Worm (Caenorhabditis elegans): ENCODE data around the gene smap-1.

smap-1 gene

ce11 chrIII:10711192-10711673, 28.4 kb downstream of the smap-1 start, which contains the start of gene W09D10.5:
TSS of gene W09D10.5 (minus strand) at chrIII:10711536.
- TF ChIP-seq unc-120 (tag; optimal IDR thresholded peaks at IDR 0.05; ENCODE audit: poor library complexity, severe bottlenecking) (no peak), ceh-83 (GFP tag; optimal IDR thresholded peaks at IDR 0.05) (no peak), lin-32 (GFP tag; optimal IDR thresholded peaks at IDR 0.05) (no peak), nhr-76 (tag; optimal IDR thresholded peaks at IDR 0.05) (no peak), unc-62 (GFP tag; optimal IDR thresholded peaks at IDR 0.05) (no peak), lin-13 (tag; optimal IDR thresholded peaks at IDR 0.05) (no peak), mls-2 (tag; optimal IDR thresholded peaks at IDR 0.05) (no peak), ces-1 (GFP tag; optimal IDR thresholded peaks at IDR 0.05) (no peak), cnd-1 (tag; optimal IDR thresholded peaks at IDR 0.05) (no peak), M03D4.4 (tag; optimal IDR thresholded peaks at IDR 0.05) (no peak), mep-1 (tag; optimal IDR thresholded peaks at IDR 0.05) (no peak), ceh-39 (tag; optimal IDR thresholded peaks at IDR 0.05) (no peak), tbx-8 (GFP tag; optimal IDR thresholded peaks at IDR 0.05) (no peak), flh-1 (GFP tag; optimal IDR thresholded peaks at IDR 0.05) (no peak)

ce11 chrIII:10709676-10710075, 29.9 kb downstream of the smap-1 start:
- TF ChIP-seq sem-2 (GFP tag; optimal IDR thresholded peaks at IDR 0.05) (no peak), zip-8 (tag; optimal IDR thresholded peaks at IDR 0.05) (peak; percentile 93), mep-1 (tag; optimal IDR thresholded peaks at IDR 0.05) (no peak), ceh-83 (GFP tag; optimal IDR thresholded peaks at IDR 0.05) (no peak)

ce11 chrIII:10708484-10708883, 31.1 kb downstream of the smap-1 start:
- no peak for TF ChIP-seq lin-13 (tag; optimal IDR thresholded peaks at IDR 0.05)
- no peak for TF ChIP-seq tbx-8 (GFP tag; optimal IDR thresholded peaks at IDR 0.05)
- no peak for TF ChIP-seq nhr-2 (tag; optimal IDR thresholded peaks at IDR 0.05)
- no peak for TF ChIP-seq hlh-1 (tag; optimal IDR thresholded peaks at IDR 0.05)
- no peak for TF ChIP-seq elt-3 (tag; optimal IDR thresholded peaks at IDR 0.05)
- TF ChIP-seq zip-8 (tag; optimal IDR thresholded peaks at IDR 0.05): no peak
- no peak for TF ChIP-seq mab-5 (tag; optimal IDR thresholded peaks at IDR 0.05)
- no peak for TF ChIP-seq ces-1 (GFP tag; optimal IDR thresholded peaks at IDR 0.05)
- no peak for TF ChIP-seq cnd-1 (tag; optimal IDR thresholded peaks at IDR 0.05)
- no peak for TF ChIP-seq bed-3 (GFP tag; optimal IDR thresholded peaks at IDR 0.05)
- TF ChIP-seq unc-39 (tag; optimal IDR thresholded peaks at IDR 0.05): no peak
- no peak for TF ChIP-seq nhr-237 (tag; optimal IDR thresholded peaks at IDR 0.05)
- TF ChIP-seq ceh-39 (tag; optimal IDR thresholded peaks at IDR 0.05): no peak
- no peak for TF ChIP-seq sptf-1 (tag; optimal IDR thresholded peaks at IDR 0.05)
- no peak for TF ChIP-seq lin-32 (GFP tag; optimal IDR thresholded peaks at IDR 0.05)
- no peak for TF ChIP-seq ceh-43 (GFP tag; optimal IDR thresholded peaks at IDR 0.05)
- TF ChIP-seq mls-2 (tag; optimal IDR thresholded peaks at IDR 0.05): no peak
- no peak for TF ChIP-seq unc-120 (tag; optimal IDR thresholded peaks at IDR 0.05; ENCODE audit: poor library complexity, severe bottlenecking)
- TF ChIP-seq ceh-83 (GFP tag; optimal IDR thresholded peaks at IDR 0.05): no peak
- TF ChIP-seq nhr-76 (tag; optimal IDR thresholded peaks at IDR 0.05): no peak

ce11 chrIII:10707461-10707860, 32.1 kb downstream of the smap-1 start, which contains the start of gene mrpl-12:
TSS of gene mrpl-12 (plus strand) at chrIII:10707761.
- TF ChIP-seq ceh-39 (tag; optimal IDR thresholded peaks at IDR 0.05): no peak
- no peak for TF ChIP-seq ceh-83 (GFP tag; optimal IDR thresholded peaks at IDR 0.05)
- TF ChIP-seq nhr-237 (tag; optimal IDR thresholded peaks at IDR 0.05): no peak
- no peak for TF ChIP-seq nhr-28 (tag; optimal IDR thresholded peaks at IDR 0.05)
- no peak for TF ChIP-seq unc-39 (tag; optimal IDR thresholded peaks at IDR 0.05)
- TF ChIP-seq flh-1 (GFP tag; optimal IDR thresholded peaks at IDR 0.05): no peak
- TF ChIP-seq elt-1 (tag; optimal IDR thresholded peaks at IDR 0.05; ENCODE audit: borderline replicate concordance, insufficient read depth): no peak
- no peak for TF ChIP-seq ces-1 (GFP tag; optimal IDR thresholded peaks at IDR 0.05)
- no peak for TF ChIP-seq M03D4.4 (tag; optimal IDR thresholded peaks at IDR 0.05)
- no peak for TF ChIP-seq ceh-43 (GFP tag; optimal IDR thresholded peaks at IDR 0.05)
- TF ChIP-seq drap-1 (GFP tag; optimal IDR thresholded peaks at IDR 0.05): no peak
- TF ChIP-seq cnd-1 (tag; optimal IDR thresholded peaks at IDR 0.05): no peak
- TF ChIP-seq pha-4 (tag; optimal IDR thresholded peaks at IDR 0.05): no peak
- no peak for TF ChIP-seq nhr-76 (tag; optimal IDR thresholded peaks at IDR 0.05)
- TF ChIP-seq hlh-1 (tag; optimal IDR thresholded peaks at IDR 0.05): no peak
- TF ChIP-seq mep-1 (tag; optimal IDR thresholded peaks at IDR 0.05): no peak
- TF ChIP-seq bed-3 (GFP tag; optimal IDR thresholded peaks at IDR 0.05): no peak

- no peak for TF ChIP-seq nhr-2 (tag; optimal IDR thresholded peaks at IDR 0.05)
- TF ChIP-seq ztf-11 (tag; optimal IDR thresholded peaks at IDR 0.05): peak; percentile 8
- no peak for TF ChIP-seq snpc-4 (tag; optimal IDR thresholded peaks at IDR 0.05)
- TF ChIP-seq tbx-8 (GFP tag; optimal IDR thresholded peaks at IDR 0.05): peak; percentile 30
- TF ChIP-seq bed-3 (GFP tag; optimal IDR thresholded peaks at IDR 0.05): peak; percentile 7
- TF ChIP-seq nhr-28 (tag; optimal IDR thresholded peaks at IDR 0.05): no peak
- TF ChIP-seq sem-2 (GFP tag; optimal IDR thresholded peaks at IDR 0.05): no peak
- no peak for TF ChIP-seq nhr-76 (tag; optimal IDR thresholded peaks at IDR 0.05)
- no peak for TF ChIP-seq ceh-83 (GFP tag; optimal IDR thresholded peaks at IDR 0.05)
- peak; percentile 12 for TF ChIP-seq lin-32 (GFP tag; optimal IDR thresholded peaks at IDR 0.05)
- peak; percentile 86 for TF ChIP-seq lin-13 (tag; optimal IDR thresholded peaks at IDR 0.05)
- peak; percentile 31 for TF ChIP-seq hlh-1 (tag; optimal IDR thresholded peaks at IDR 0.05)
- TF ChIP-seq zip-8 (tag; optimal IDR thresholded peaks at IDR 0.05): no peak
- no peak for TF ChIP-seq nhr-12 (tag; optimal IDR thresholded peaks at IDR 0.05)
- TF ChIP-seq drap-1 (GFP tag; optimal IDR thresholded peaks at IDR 0.05): peak; percentile 9
- TF ChIP-seq unc-39 (tag; optimal IDR thresholded peaks at IDR 0.05): peak; percentile 6
- TF ChIP-seq elt-1 (tag; optimal IDR thresholded peaks at IDR 0.05; ENCODE audit: borderline replicate concordance, insufficient read depth): no peak
- TF ChIP-seq mab-5 (tag; optimal IDR thresholded peaks at IDR 0.05): no peak
- TF ChIP-seq lsy-2 (tag; optimal IDR thresholded peaks at IDR 0.05): peak; percentile 80
- peak; percentile 44 for TF ChIP-seq mep-1 (tag; optimal IDR thresholded peaks at IDR 0.05)
- TF ChIP-seq ceh-43 (GFP tag; optimal IDR thresholded peaks at IDR 0.05): peak; percentile 1
- TF ChIP-seq M03D4.4 (tag; optimal IDR thresholded peaks at IDR 0.05): peak; percentile 64
- TF ChIP-seq unc-120 (tag; optimal IDR thresholded peaks at IDR 0.05; ENCODE audit: poor library complexity, severe bottlenecking): peak; percentile 34
- peak; percentile 83 for TF ChIP-seq sptf-1 (tag; optimal IDR thresholded peaks at IDR 0.05)
- no peak for TF ChIP-seq elt-3 (tag; optimal IDR thresholded peaks at IDR 0.05)
- TF ChIP-seq mls-2 (tag; optimal IDR thresholded peaks at IDR 0.05): peak; percentile 64
- peak; percentile 55 for TF ChIP-seq nhr-237 (tag; optimal IDR thresholded peaks at IDR 0.05)
- no peak for TF ChIP-seq flh-1 (GFP tag; optimal IDR thresholded peaks at IDR 0.05)
- TF ChIP-seq pha-4 (tag; optimal IDR thresholded peaks at IDR 0.05): peak; percentile 67
- no peak for TF ChIP-seq ham-2 (GFP tag; optimal IDR thresholded peaks at IDR 0.05)
- peak; percentile 36 for TF ChIP-seq ceh-39 (tag; optimal IDR thresholded peaks at IDR 0.05)
These were observed 32.6 kb downstream of the smap-1 start, which contains the start of the genes Y39A1A.21 and Y39A1A.22 for ce11 chrIII:10706972-10707438. TSS of gene Y39A1A.21 (minus strand) at chrIII:10707022. TSS of gene Y39A1A.22 (minus strand) at chrIII:10707028.

Measured in whole organism, mixed stage, embryonic.